Fruit fly (Drosophila melanogaster) Kc167 (cell line): ENCODE results near the gene LUBEL.

Experiments used
- Myc ChIP-seq: fragments of >200 bp; optimal IDR thresholded peaks from 2 replicates; lab custom pipeline; 2017; ENCODE audit warnings: missing external identifiers
- Sin3A ChIP-seq: fragments of >200 bp; optimal IDR thresholded peaks from 2 replicates; lab custom pipeline; 2018; ENCODE audit warnings: missing external identifiers
- h ChIP-seq: fragments of >200 bp; optimal IDR thresholded peaks from 3 replicates; lab custom pipeline; 2018; ENCODE audit warnings: missing external identifiers
- insv ChIP-seq: fragments of >200 bp; optimal IDR thresholded peaks from 3 replicates; lab custom pipeline; 2018; ENCODE audit warnings: missing external identifiers
- psq ChIP-seq: fragments of >200 bp; optimal IDR thresholded peaks from 2 replicates; lab custom pipeline; 2017; ENCODE audit warnings: missing external identifiers
- ttk ChIP-seq: sonication (Bioruptor generic); optimal IDR thresholded peaks from 2 replicates; lab custom pipeline; 2017; ENCODE audit warnings: missing external identifiers

The LUBEL gene

DNA sequence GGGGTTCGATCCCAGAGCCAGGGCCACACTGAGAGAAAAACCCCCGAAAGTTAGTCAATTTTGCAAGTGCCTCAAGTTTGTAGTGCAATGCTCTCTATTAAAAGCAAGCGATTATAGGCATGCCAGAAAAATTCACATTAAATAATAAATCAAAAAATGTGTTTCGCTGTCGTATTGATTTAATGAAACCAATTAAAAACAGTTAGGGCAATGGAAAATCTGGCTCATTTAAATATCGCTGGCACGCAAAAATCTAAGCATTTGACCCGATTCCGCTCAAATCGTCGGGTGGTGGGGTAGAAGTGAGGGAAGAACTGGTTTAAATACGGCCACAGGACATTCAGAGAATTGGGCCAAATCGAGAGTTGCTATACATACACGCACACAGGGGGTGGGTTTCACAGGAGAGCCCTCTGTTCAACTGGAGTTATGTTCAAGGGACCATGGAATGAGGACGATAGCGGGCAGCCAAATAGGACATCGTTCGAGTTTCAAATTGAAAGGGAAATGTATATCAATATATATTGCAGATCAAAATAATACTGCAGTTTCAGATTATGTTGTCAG lies 22.5 kb upstream of the LUBEL start:
- no peak for TF ChIP-seq h
- TF ChIP-seq Sin3A (lab: Kevin White, UChicago): no peak
- TF ChIP-seq insv (lab: Kevin White, UChicago): no peak
- TF ChIP-seq psq: no peak
- TF ChIP-seq ttk (lab: Kevin White, UChicago): no peak
- no peak for TF ChIP-seq Myc (lab: Kevin White, UChicago)

DNA sequence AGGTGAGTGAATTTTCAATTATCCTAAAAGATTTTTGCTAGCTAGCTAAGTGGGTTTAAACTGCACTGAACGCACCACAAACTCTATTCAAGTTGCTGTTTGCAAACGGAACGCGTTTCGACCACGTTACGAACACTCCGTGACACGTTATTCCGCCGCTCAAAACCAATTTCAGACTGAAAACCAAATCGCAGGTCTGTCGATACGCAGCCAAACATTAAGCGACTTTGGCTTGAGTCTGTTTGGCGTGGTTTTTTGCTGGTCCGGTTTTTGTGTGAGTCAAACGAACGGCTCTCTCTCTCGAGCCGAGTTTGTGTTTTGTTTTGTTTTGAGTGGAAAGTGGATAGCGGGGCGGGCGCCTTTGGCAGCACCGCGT lies 21.9 kb upstream of the LUBEL start:
- no peak for TF ChIP-seq psq
- no peak for TF ChIP-seq insv (lab: Kevin White, UChicago)
- TF ChIP-seq Myc (lab: Kevin White, UChicago): no peak
- TF ChIP-seq Sin3A (lab: Kevin White, UChicago): no peak
- TF ChIP-seq ttk (lab: Kevin White, UChicago): no peak
- no peak for TF ChIP-seq h

DNA sequence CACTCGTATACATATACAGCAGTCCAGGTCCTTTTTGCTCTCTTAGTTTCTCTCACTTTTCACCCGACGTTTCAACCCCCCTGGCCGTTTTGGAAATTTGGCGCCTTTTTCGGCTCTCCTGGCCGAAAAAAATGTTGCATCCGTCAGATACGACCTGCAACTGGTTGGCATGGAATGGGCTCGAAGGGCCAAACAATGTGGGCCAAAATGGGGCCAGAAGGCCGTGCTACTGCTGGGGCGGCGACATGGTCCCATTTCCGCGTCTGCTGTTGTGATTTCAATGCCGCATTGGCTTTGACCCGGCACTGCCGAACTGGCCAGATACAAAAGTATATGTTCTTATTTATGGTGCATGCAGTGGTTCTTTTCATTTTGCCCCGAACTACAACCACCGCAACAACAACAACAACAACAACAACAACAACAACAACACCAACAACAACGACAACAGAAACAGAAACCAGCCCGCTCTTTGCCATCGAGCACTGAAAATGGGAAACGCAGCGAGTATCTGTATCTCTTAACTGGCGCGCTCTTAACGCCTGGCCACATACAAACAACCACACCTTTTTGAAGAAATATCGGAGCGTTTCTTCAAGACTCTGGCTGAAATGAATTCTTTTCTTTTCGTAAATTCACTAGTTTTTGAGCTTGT lies 21.3 kb upstream of the LUBEL start:
- TF ChIP-seq insv (lab: Kevin White, UChicago) (no peak), psq (no peak), Myc (lab: Kevin White, UChicago) (no peak), Sin3A (lab: Kevin White, UChicago) (no peak), ttk (lab: Kevin White, UChicago) (no peak), h (no peak)

DNA sequence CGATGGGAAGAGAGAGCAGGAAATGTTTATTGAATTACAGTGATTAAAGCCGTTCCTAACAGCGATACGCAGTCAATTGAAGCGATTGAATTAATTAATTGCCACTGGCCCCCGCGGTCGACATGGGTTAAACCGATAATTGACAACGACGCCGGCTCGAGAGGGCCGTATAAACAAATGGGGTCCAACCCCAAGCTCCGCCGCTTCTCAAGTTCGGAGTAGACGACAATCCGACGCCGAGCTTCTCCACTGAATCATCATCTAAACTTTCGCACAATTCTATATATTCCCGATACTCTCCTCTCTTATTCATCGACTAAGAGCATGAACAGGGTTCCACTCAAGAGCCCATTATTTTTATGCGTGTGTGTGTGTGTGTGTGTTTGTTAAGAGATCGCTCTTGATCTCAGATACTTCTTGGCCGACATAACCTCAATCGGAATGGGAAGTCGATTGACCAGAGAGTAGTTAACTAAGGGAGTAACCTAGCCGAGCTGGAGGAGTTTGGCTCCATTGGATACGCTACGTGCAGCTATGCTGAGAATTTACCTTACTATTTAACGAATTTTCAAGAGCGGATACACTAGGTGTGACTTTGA lies 19.4 kb upstream of the LUBEL start:
- TF ChIP-seq Myc (lab: Kevin White, UChicago) (no peak), psq (no peak), ttk (lab: Kevin White, UChicago) (no peak), insv (lab: Kevin White, UChicago) (no peak), h (no peak), Sin3A (lab: Kevin White, UChicago) (no peak)

DNA sequence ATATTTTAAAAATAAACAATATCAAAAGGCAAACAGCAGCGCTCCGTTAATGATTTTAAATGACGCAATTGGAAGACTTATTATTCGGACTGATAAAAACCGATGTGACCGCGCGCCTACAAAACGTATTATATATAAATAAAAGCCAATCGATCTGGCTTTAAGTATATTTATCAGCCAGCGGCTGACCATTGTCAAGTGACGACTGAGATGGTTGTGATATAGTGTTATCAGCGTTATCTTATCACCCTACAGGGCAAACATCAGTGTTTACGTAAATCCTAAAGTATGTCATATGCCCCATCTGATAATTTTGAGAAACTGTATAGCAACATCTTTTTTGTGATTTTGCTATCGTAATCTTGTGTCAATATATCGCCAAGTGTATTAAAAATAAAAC lies 16.8 kb upstream of the LUBEL start:
- TF ChIP-seq h (no peak), psq (no peak), Myc (lab: Kevin White, UChicago) (no peak), ttk (lab: Kevin White, UChicago) (no peak), insv (lab: Kevin White, UChicago) (no peak), Sin3A (lab: Kevin White, UChicago) (no peak)

DNA sequence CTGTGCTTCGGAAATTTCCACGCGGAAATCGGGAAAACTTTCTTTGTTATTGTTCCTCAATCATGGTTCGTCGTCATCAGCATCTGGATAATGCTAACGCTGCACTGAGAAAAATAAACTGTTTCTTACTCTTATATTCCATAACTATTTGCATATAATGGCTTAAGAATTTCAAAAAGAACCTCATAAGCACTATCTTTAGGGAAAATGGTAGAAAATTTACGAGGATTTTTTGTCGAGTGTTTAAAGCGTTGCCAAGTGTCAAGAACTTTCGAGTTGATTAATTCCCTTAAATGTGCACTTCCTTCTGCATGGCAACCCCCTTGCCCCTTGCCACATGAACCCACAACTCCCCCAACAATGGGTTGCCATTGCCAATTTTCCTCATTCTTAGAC lies 15.4 kb upstream of the LUBEL start:
- TF ChIP-seq ttk (lab: Kevin White, UChicago) (no peak), Myc (lab: Kevin White, UChicago) (no peak), insv (lab: Kevin White, UChicago) (no peak), Sin3A (lab: Kevin White, UChicago) (no peak), psq (no peak), h (no peak)

DNA sequence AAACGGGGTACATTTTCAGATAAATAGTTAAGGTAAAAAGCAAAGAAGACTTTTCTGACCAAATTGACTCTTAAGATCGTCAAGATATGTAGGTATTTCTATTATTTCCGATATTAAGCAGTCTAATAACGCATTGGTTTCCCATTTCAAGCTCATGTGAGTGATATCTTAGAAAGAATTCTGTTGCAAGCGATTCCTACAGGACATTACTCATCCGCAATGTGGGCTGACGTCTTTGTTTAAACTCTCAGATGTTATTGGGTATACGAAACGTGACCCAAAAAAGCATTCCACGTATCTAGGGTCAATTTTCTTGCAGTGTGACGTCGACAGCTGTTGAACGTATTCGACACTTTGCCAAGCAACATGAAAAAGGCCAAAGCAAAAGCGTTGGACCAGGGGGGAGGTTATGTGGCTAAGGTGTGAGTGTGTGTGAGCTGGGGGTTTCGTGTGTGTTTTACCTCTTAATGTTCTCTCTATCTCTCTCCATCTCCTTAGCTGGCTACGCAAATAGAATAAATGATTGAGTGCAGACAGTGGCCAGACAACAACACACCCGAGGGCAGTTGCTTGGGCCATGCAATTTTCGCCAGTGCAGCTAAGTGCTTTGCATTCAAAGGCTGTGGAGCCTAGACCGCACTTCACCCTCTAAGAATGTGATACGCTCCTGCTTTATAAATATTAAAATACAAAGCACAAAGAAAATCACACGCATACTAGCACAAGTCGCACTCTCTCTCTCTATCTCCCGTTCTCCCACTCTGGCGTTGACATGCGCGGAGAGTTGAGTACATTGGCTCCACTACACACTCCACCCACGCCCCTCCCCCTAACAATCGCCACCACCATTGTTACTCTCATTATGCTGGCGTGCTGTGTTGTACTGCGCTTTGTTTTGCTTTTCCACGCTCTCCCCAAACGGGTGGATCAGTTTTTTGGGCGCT lies 14.7 kb upstream of the LUBEL start:
- TF ChIP-seq Myc (lab: Kevin White, UChicago) (no peak), insv (lab: Kevin White, UChicago) (no peak), Sin3A (lab: Kevin White, UChicago) (no peak)

DNA sequence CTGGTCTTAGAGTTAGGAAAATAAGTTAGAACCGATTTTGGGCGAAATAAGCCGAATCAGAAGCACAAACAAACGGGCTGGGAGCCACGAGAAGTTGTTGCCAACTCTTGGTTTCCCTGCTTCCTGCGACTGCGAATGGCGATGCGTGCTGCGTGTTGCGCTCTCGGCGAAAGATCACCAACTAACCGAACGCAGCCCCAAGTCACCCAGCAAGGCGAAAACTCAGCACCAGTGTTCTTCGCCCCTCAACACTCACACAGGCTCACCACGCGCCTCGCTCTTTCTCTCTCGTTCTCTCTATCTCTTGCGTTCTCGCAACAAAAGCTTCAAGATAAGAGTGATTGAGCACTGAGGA lies 14.1 kb upstream of the LUBEL start, which contains the start of gene nrv1:
nrv1 (minus strand) TSS at position 188 of the 355 bp plus-strand sequence.
- no peak for TF ChIP-seq psq
- no peak for TF ChIP-seq insv (lab: Kevin White, UChicago)
- TF ChIP-seq Myc (lab: Kevin White, UChicago): no peak
- TF ChIP-seq h: no peak
- TF ChIP-seq ttk (lab: Kevin White, UChicago): no peak
- TF ChIP-seq Sin3A (lab: Kevin White, UChicago): no peak

DNA sequence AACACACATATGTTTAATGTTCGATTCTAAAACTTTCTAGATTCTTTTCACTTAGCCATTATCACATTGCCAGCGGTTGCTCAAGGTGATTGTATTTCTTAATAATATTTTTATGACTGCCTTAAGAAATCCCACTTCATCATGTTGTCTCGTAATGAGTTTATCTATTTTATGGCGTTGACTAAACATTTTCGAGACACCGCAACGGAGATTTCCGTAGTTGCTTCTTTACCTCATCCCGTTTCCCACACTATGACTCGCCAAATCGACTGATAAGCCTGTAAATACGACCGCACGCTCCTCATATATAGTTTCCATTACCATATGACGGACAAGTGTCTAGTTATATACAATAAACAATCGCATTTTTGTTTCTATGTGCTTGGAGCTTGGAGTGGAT lies 13.0 kb upstream of the LUBEL start:
- TF ChIP-seq Sin3A (lab: Kevin White, UChicago): no peak
- TF ChIP-seq psq: no peak
- TF ChIP-seq Myc (lab: Kevin White, UChicago): no peak
- TF ChIP-seq ttk (lab: Kevin White, UChicago): no peak
- no peak for TF ChIP-seq insv (lab: Kevin White, UChicago)
- TF ChIP-seq h: no peak

DNA sequence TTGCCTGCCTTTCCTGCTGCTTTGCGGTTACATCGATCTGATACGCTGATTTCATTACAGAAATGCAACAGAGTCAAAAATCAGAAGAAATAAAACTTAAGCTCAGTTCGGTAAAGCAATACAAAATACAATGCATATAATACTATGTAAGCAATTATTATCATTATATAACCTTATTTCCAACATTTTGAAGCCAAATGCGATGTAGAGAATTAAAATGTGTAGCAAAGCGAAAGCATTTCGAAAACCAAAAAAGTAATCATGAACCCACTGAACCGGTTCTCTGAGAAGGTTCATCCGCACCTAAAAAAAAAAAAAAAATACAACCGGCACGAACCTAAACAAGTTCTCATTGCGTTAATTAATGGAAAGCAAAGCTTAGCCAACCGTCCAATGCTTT lies 11.7 kb upstream of the LUBEL start:
- TF ChIP-seq psq: no peak
- no peak for TF ChIP-seq Sin3A (lab: Kevin White, UChicago)
- no peak for TF ChIP-seq h
- TF ChIP-seq ttk (lab: Kevin White, UChicago): no peak
- no peak for TF ChIP-seq Myc (lab: Kevin White, UChicago)
- no peak for TF ChIP-seq insv (lab: Kevin White, UChicago)

DNA sequence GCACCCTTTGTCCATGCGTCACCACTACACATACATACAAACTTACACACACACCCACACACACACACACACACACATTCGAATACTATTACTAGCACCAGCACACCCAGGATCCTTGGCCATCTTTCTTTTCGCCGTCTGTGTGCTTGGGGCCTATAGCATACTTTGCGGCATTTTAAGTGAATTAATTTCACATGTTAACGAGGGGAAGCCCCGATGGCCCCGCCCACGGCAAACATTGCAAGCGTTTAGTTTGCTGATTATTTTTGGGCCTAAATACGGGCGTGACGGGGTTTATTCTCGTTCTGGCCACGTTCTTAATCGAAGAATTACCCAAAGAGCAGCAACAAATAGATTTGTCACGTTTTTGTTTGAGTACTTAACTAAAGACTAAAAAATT lies 10.8 kb upstream of the LUBEL start:
- TF ChIP-seq psq (no peak), insv (lab: Kevin White, UChicago) (no peak), ttk (lab: Kevin White, UChicago) (no peak), Myc (lab: Kevin White, UChicago) (no peak), h (no peak), Sin3A (lab: Kevin White, UChicago) (no peak)
